Worm (Caenorhabditis elegans): ENCODE results near the gene egrh-2.

egrh-2 gene

ce11 chrIV:1012447-1012846 is 22.2 kb upstream of the egrh-2 start, which contains the start of gene rbm-39 (continued):
- 0 out of 2 replicates have a peak, but pooled peaks have one; percentile 18 for TF ChIP-seq zfh-2 (GFP tag; conservative IDR thresholded peaks at IDR 0.05)
- TF ChIP-seq ztf-26 (tag; optimal IDR thresholded peaks at IDR 0.05), result peak; percentile 30
- no peak for TF ChIP-seq F10E7.11 (tag; optimal IDR thresholded peaks at IDR 0.05)
- TF ChIP-seq ztf-6 (GFP tag; IDR thresholded peaks at IDR 0.05), result no peak
- TF ChIP-seq tbx-9 (tag; optimal IDR thresholded peaks at IDR 0.05; ENCODE audit: borderline replicate concordance), result no peak
- TF ChIP-seq hmg-20 (GFP tag; IDR thresholded peaks at IDR 0.05), result no peak
- no peak for TF ChIP-seq unc-62 (GFP tag; optimal IDR thresholded peaks at IDR 0.05)
- TF ChIP-seq ceh-79 (tag; optimal IDR thresholded peaks at IDR 0.05), result no peak
- peak; percentile 54 for TF ChIP-seq dpl-1 (GFP tag; optimal IDR thresholded peaks at IDR 0.05)
- peak; percentile 71 for TF ChIP-seq hmg-1.2 (GFP tag; IDR thresholded peaks at IDR 0.05)
- no peak for TF ChIP-seq F37B4.10 (GFP tag; IDR thresholded peaks at IDR 0.05)
- TF ChIP-seq zim-3 (tag; optimal IDR thresholded peaks at IDR 0.05), result no peak
- no peak for TF ChIP-seq somi-1 (GFP tag; optimal IDR thresholded peaks at IDR 0.05)
- TF ChIP-seq sdz-38 (tag; optimal IDR thresholded peaks at IDR 0.05), result no peak
- TF ChIP-seq lsl-1 (GFP tag; optimal IDR thresholded peaks at IDR 0.05), result peak; percentile 78
- no peak for TF ChIP-seq ccch-3 (GFP tag; optimal IDR thresholded peaks at IDR 0.05)
- TF ChIP-seq B0261.1 (tag; optimal IDR thresholded peaks at IDR 0.05), result no peak
- TF ChIP-seq F55B11.4 (tag; optimal IDR thresholded peaks at IDR 0.05; ENCODE audit: borderline replicate concordance, insufficient read depth), result no peak
- no peak for TF ChIP-seq aptf-3 (GFP tag; IDR thresholded peaks at IDR 0.05)
- TF ChIP-seq K12H6.12 (tag; optimal IDR thresholded peaks at IDR 0.05), result peak; percentile 75
- TF ChIP-seq F39B2.1 (GFP tag; IDR thresholded peaks at IDR 0.05), result no peak
- TF ChIP-seq B0019.2 (GFP tag; conservative IDR thresholded peaks at IDR 0.05), result peak; percentile 58; the same call in 1 of the 2 replicates
- TF ChIP-seq snpc-4 (GFP tag; optimal IDR thresholded peaks at IDR 0.05), result no peak
- peak; percentile 58 to 69 (median 62) for TF ChIP-seq snpc-4 (tag; optimal IDR thresholded peaks at IDR 0.05)
- no peak for TF ChIP-seq ets-4 (GFP tag; optimal IDR thresholded peaks at IDR 0.05)
- peak; percentile 73 for TF ChIP-seq tlf-1 (GFP tag; optimal IDR thresholded peaks at IDR 0.05)
- TF ChIP-seq rec-8 (tag; optimal IDR thresholded peaks at IDR 0.05), result no peak
- peak; percentile 79 for TF ChIP-seq D2030.7 (GFP tag; IDR thresholded peaks at IDR 0.05)
- TF ChIP-seq Y67H2A.10 (GFP tag; conservative IDR thresholded peaks at IDR 0.05), result peak; percentile 79
- TF ChIP-seq egl-18 (GFP tag; IDR thresholded peaks at IDR 0.05), result no peak
- peak in 2 of 3 experiments; percentile 40 to 76 for TF ChIP-seq lin-35 (GFP tag; optimal IDR thresholded peaks at IDR 0.05)
- TF ChIP-seq die-1 (tag; optimal IDR thresholded peaks at IDR 0.05), result no peak
- TF ChIP-seq sptf-2 (GFP tag; optimal IDR thresholded peaks at IDR 0.05), result no peak
- no peak for TF ChIP-seq F22D6.2 (tag; optimal IDR thresholded peaks at IDR 0.05)
- TF ChIP-seq snpc-1.3 (tag; optimal IDR thresholded peaks at IDR 0.05; ENCODE audit: insufficient read depth), result peak; percentile 63
- peak; percentile 74 for TF ChIP-seq attf-3 (GFP tag; conservative IDR thresholded peaks at IDR 0.05)
- TF ChIP-seq pha-4 (tag; optimal IDR thresholded peaks at IDR 0.05), result no peak
- TF ChIP-seq madf-3 (GFP tag; IDR thresholded peaks at IDR 0.05), result peak; percentile 100
- peak; percentile 27 for TF ChIP-seq ama-1 (optimal IDR thresholded peaks at IDR 0.05)
- no peak for TF ChIP-seq ama-1 (GFP tag; optimal IDR thresholded peaks at IDR 0.05)

ce11 chrIV:1011776-1012175 is 21.5 kb upstream of the egrh-2 start:
- TF ChIP-seq zfh-2 (GFP tag; conservative IDR thresholded peaks at IDR 0.05) (peak; percentile 61), hsf-1 (GFP tag; IDR thresholded peaks at IDR 0.05) (0 out of 2 replicates have a peak, but pooled peaks have one; percentile 15), mes-4 (tag; optimal IDR thresholded peaks at IDR 0.05) (no peak)
